Worm (Caenorhabditis elegans) whole organism, L1 larva: ENCODE data around the gene syf-2.

ENCODE experiments used
- C04F5.9 ChIP-seq: sonication (generic microtip); optimal IDR thresholded peaks from 2 replicates; lab custom pipeline; 2016; ENCODE audit warnings: missing genetic modification characterization, missing compliant biosample characterization
- C16A3.4 ChIP-seq: fragments of 150-350 bp; optimal IDR thresholded peaks from 2 replicates; lab custom pipeline; 2014; ENCODE audit warnings: missing biosample characterization, missing genetic modification characterization
- C34B4.2 ChIP-seq: sonication (generic microtip); optimal IDR thresholded peaks from 2 replicates; lab custom pipeline; 2017; ENCODE audit warnings: mild to moderate bottlenecking, missing genetic modification characterization, missing compliant biosample characterization
- Y116A8C.19 ChIP-seq: sonication (generic microtip); optimal IDR thresholded peaks from 2 replicates; lab custom pipeline; 2016; ENCODE audit warnings: missing compliant biosample characterization, missing genetic modification characterization, borderline replicate concordance
- aha-1 ChIP-seq: fragments of 150-350 bp; optimal IDR thresholded peaks from 2 replicates; lab custom pipeline; 2014; ENCODE audit warnings: missing biosample characterization, missing genetic modification characterization
- aly-2 ChIP-seq: fragments of 150-350 bp; optimal IDR thresholded peaks from 2 replicates; lab custom pipeline; 2014; ENCODE audit warnings: missing biosample characterization, missing genetic modification characterization
- ama-1 ChIP-seq: fragments of 150-350 bp; optimal IDR thresholded peaks from 2 replicates; lab custom pipeline; 2014
- blmp-1 ChIP-seq: fragments of 150-350 bp; optimal IDR thresholded peaks from 2 replicates; lab custom pipeline; 2014; ENCODE audit warnings: missing biosample characterization, missing genetic modification characterization
- ceh-8 ChIP-seq: fragments of 200-800 bp; sonication (Bioruptor generic); optimal IDR thresholded peaks from 2 replicates; lab custom pipeline; 2018; ENCODE audit warnings: mild to moderate bottlenecking, missing genetic modification characterization, moderate library complexity, missing compliant biosample characterization
- ceh-82 ChIP-seq, 3 experiments: fragments of 150-350 bp in 1 of 3; sonication (generic microtip) in 2 of 3; optimal IDR thresholded peaks; 2 replicates each; lab custom pipeline; 2014 to 2017; ENCODE audit warnings: missing biosample characterization in 3 of 3, missing genetic modification characterization in 3 of 3
- ceh-88 ChIP-seq: fragments of 200-800 bp; sonication (Bioruptor generic); IDR thresholded peaks from 2 replicates; pipeline ENCODE4 v1.3.6; 2022; ENCODE audit warnings: missing genetic modification characterization, missing compliant biosample characterization
- ceh-90 ChIP-seq: sonication (generic microtip); optimal IDR thresholded peaks from 2 replicates; lab custom pipeline; 2016; ENCODE audit warnings: missing genetic modification characterization, missing compliant biosample characterization
- dpl-1 ChIP-seq, 3 experiments: fragments of 150-350 bp in 2 of 3; sonication (generic microtip) in 1 of 3; optimal IDR thresholded peaks; 2 replicates each; lab custom pipeline; 2014 to 2017; ENCODE audit warnings: missing biosample characterization in 3 of 3, missing genetic modification characterization in 3 of 3, missing genetic modification reagents in 3 of 3
- dsc-1 ChIP-seq: sonication (generic microtip); optimal IDR thresholded peaks from 2 replicates; lab custom pipeline; 2016; ENCODE audit warnings: mild to moderate bottlenecking, missing genetic modification characterization, missing compliant biosample characterization
- efl-3 ChIP-seq: fragments of 200-800 bp; sonication (Bioruptor generic); optimal IDR thresholded peaks from 2 replicates; lab custom pipeline; 2018; ENCODE audit warnings: mild to moderate bottlenecking, missing genetic modification characterization, missing compliant biosample characterization
- egl-13 ChIP-seq: sonication (generic microtip); optimal IDR thresholded peaks from 2 replicates; lab custom pipeline; 2016; ENCODE audit warnings: missing genotype, missing genetic modification reagents, missing genetic modification characterization, missing compliant biosample characterization
- elt-2 ChIP-seq: sonication (generic microtip); optimal IDR thresholded peaks from 2 replicates; lab custom pipeline; 2016; ENCODE audit warnings: missing genetic modification characterization, mild to moderate bottlenecking, inconsistent platforms, missing compliant biosample characterization, missing genetic modification reagents
- fkh-8 ChIP-seq: sonication (generic microtip); optimal IDR thresholded peaks from 2 replicates; lab custom pipeline; 2016; ENCODE audit warnings: mild to moderate bottlenecking, missing genetic modification characterization, missing compliant biosample characterization
- grh-1 ChIP-seq: fragments of 200-800 bp; sonication (Bioruptor generic); IDR thresholded peaks from 2 replicates; pipeline ENCODE4 v1.3.6; 2022; ENCODE audit warnings: missing genetic modification reagents, missing genetic modification characterization, missing compliant biosample characterization
- hlh-4 ChIP-seq: sonication (generic microtip); optimal IDR thresholded peaks from 2 replicates; lab custom pipeline; 2016; ENCODE audit warnings: mild to moderate bottlenecking, missing genetic modification characterization, missing compliant biosample characterization
- hpl-2 ChIP-seq: fragments of 150-350 bp; optimal IDR thresholded peaks from 2 replicates; lab custom pipeline; 2014; ENCODE audit warnings: missing biosample characterization, missing genetic modification reagents, missing genetic modification characterization
- irx-1 ChIP-seq: sonication (generic microtip); optimal IDR thresholded peaks from 2 replicates; lab custom pipeline; 2016; ENCODE audit warnings: missing genetic modification characterization, missing compliant biosample characterization
- isw-1 ChIP-seq: fragments of 200-800 bp; sonication (Bioruptor generic); IDR thresholded peaks from 2 replicates; pipeline ENCODE4 v1.3.6; 2022; ENCODE audit warnings: missing genetic modification characterization, missing compliant biosample characterization
- jun-1 ChIP-seq: fragments of 150-350 bp; optimal IDR thresholded peaks from 2 replicates; lab custom pipeline; 2014; ENCODE audit warnings: missing biosample characterization, missing genetic modification reagents, missing genetic modification characterization
- lin-35 ChIP-seq, 2 experiments: fragments of 150-350 bp; optimal IDR thresholded peaks; 2 replicates each; lab custom pipeline; 2014; ENCODE audit warnings: missing biosample characterization in 2 of 2, missing genetic modification characterization in 2 of 2, missing genetic modification reagents in 2 of 2
- lin-39 ChIP-seq: fragments of 150-350 bp; optimal IDR thresholded peaks from 2 replicates; lab custom pipeline; 2014; ENCODE audit warnings: missing biosample characterization, missing genetic modification reagents, missing genetic modification characterization
- lir-3 ChIP-seq: sonication (generic microtip); optimal IDR thresholded peaks from 2 replicates; lab custom pipeline; 2016; ENCODE audit warnings: mild to moderate bottlenecking, missing genetic modification characterization, moderate library complexity, missing compliant biosample characterization; ENCODE audit not compliant: poor library complexity
- lsy-2 ChIP-seq, 2 experiments: fragments of 150-350 bp; optimal IDR thresholded peaks; 2 replicates each; lab custom pipeline; 2014; ENCODE audit warnings: missing biosample characterization in 2 of 2, missing genetic modification characterization in 2 of 2
- mab-9 ChIP-seq: fragments of 200-800 bp; sonication (Bioruptor generic); IDR thresholded peaks from 2 replicates; pipeline ENCODE4 v1.3.6; 2022; ENCODE audit warnings: missing genetic modification reagents, missing genetic modification characterization, missing compliant biosample characterization
- mef-2 ChIP-seq: fragments of 150-350 bp; optimal IDR thresholded peaks from 2 replicates; lab custom pipeline; 2014; ENCODE audit warnings: missing biosample characterization, missing genetic modification characterization
- mep-1 ChIP-seq: fragments of 150-350 bp; optimal IDR thresholded peaks from 2 replicates; lab custom pipeline; 2014; ENCODE audit warnings: missing biosample characterization, missing genetic modification characterization
- nhr-11 ChIP-seq: fragments of 150-350 bp; optimal IDR thresholded peaks from 2 replicates; lab custom pipeline; 2014; ENCODE audit warnings: missing biosample characterization, missing genetic modification characterization
- nhr-12 ChIP-seq: sonication (generic microtip); optimal IDR thresholded peaks from 2 replicates; lab custom pipeline; 2017; ENCODE audit warnings: missing biosample characterization, missing genetic modification characterization
- nhr-19 ChIP-seq: fragments of 200-800 bp; sonication (Bioruptor generic); conservative IDR thresholded peaks from 2 replicates; pipeline ENCODE4 v1.3.6; 2022; ENCODE audit warnings: missing genetic modification characterization, missing compliant biosample characterization
- nhr-47 ChIP-seq: sonication (generic microtip); optimal IDR thresholded peaks from 2 replicates; lab custom pipeline; 2016; ENCODE audit warnings: mild to moderate bottlenecking, missing genetic modification characterization, moderate library complexity, missing compliant biosample characterization
- nhr-77 ChIP-seq: fragments of 150-350 bp; optimal IDR thresholded peaks from 2 replicates; lab custom pipeline; 2014; ENCODE audit warnings: missing biosample characterization, missing genetic modification characterization
- nhr-85 ChIP-seq: sonication (generic microtip); peaks from one replicate; lab custom pipeline; 2016; ENCODE audit warnings: missing genetic modification characterization, inconsistent platforms, missing compliant biosample characterization
- nhr-90 ChIP-seq: sonication (generic microtip); optimal IDR thresholded peaks from 2 replicates; lab custom pipeline; 2016; ENCODE audit warnings: mild to moderate bottlenecking, missing genetic modification characterization, missing compliant biosample characterization; ENCODE audit not compliant: poor library complexity
- pag-3 ChIP-seq: sonication (generic microtip); optimal IDR thresholded peaks from 2 replicates; lab custom pipeline; 2017; ENCODE audit warnings: missing genetic modification characterization, mild to moderate bottlenecking, missing compliant biosample characterization, antibody characterized with exemption, borderline replicate concordance; ENCODE audit not compliant: insufficient read depth
- pax-3 ChIP-seq: fragments of 200-800 bp; sonication (Bioruptor generic); optimal IDR thresholded peaks from 2 replicates; lab custom pipeline; 2018; ENCODE audit warnings: mild to moderate bottlenecking, missing genetic modification characterization, moderate library complexity, missing compliant biosample characterization
- pqm-1 ChIP-seq: sonication (generic microtip); optimal IDR thresholded peaks from 3 replicates; lab custom pipeline; 2017; ENCODE audit warnings: missing biosample characterization, missing genetic modification characterization
- snpc-4 ChIP-seq: fragments of 150-350 bp; optimal IDR thresholded peaks from 2 replicates; lab custom pipeline; 2014; ENCODE audit warnings: missing biosample characterization, missing genetic modification characterization
- snu-23 ChIP-seq: sonication (generic microtip); optimal IDR thresholded peaks from 2 replicates; lab custom pipeline; 2016; ENCODE audit warnings: missing genetic modification characterization, missing compliant biosample characterization
- tlp-1 ChIP-seq: fragments of 150-350 bp; optimal IDR thresholded peaks from 2 replicates; lab custom pipeline; 2014; ENCODE audit warnings: missing biosample characterization, missing genetic modification characterization
- unc-62 ChIP-seq: fragments of 150-350 bp; optimal IDR thresholded peaks from 2 replicates; lab custom pipeline; 2014; ENCODE audit warnings: missing biosample characterization, missing genetic modification reagents, missing genetic modification characterization
- unc-86 ChIP-seq: sonication (generic microtip); optimal IDR thresholded peaks from 2 replicates; lab custom pipeline; 2016; ENCODE audit warnings: missing genetic modification characterization, missing compliant biosample characterization
- unc-98 ChIP-seq: fragments of 200-800 bp; sonication (Bioruptor generic); IDR thresholded peaks from 2 replicates; pipeline ENCODE4 v1.3.6; 2022; ENCODE audit warnings: missing genetic modification characterization, missing compliant biosample characterization
- vab-15 ChIP-seq: sonication (generic microtip); optimal IDR thresholded peaks from 2 replicates; lab custom pipeline; 2017; ENCODE audit warnings: missing genotype, mild to moderate bottlenecking, missing genetic modification characterization, missing compliant biosample characterization
- xbp-1 ChIP-seq: sonication (generic microtip); optimal IDR thresholded peaks from 2 replicates; lab custom pipeline; 2016; ENCODE audit warnings: missing genetic modification characterization, missing compliant biosample characterization
- zag-1 ChIP-seq: fragments of 150-350 bp; optimal IDR thresholded peaks from 2 replicates; lab custom pipeline; 2014; ENCODE audit warnings: missing biosample characterization, missing genetic modification characterization
- zip-4 ChIP-seq: fragments of 200-800 bp; sonication (Bioruptor generic); optimal IDR thresholded peaks from 2 replicates; lab custom pipeline; 2018; ENCODE audit warnings: mild to moderate bottlenecking, missing genetic modification characterization, moderate library complexity, missing compliant biosample characterization
- ztf-4 ChIP-seq: fragments of 150-350 bp; optimal IDR thresholded peaks from 2 replicates; lab custom pipeline; 2014; ENCODE audit warnings: missing biosample characterization, missing genetic modification characterization

syf-2 gene

ce11 chrIII:7162065-7162762 is at the start of gene syf-2, which contains the start of gene K04G7.1:
TSS of gene syf-2 (minus strand) at chrIII:7162115.
TSS of gene K04G7.1 (plus strand) at chrIII:7162712.
- peak; percentile 8 for TF ChIP-seq aly-2 (tag; lab: Kevin White, UChicago)
- no peak for TF ChIP-seq nhr-12 (tag; lab: Kevin White, UChicago)
- peak; percentile 72; the same call in 1 of the 2 replicates for TF ChIP-seq ceh-88 (GFP tag; lab: Robert Waterston, UW)
- TF ChIP-seq ama-1 (lab: Kevin White, UChicago) = peak; percentile 56
- peak; percentile 91 for TF ChIP-seq xbp-1 (tag; lab: Kevin White, UChicago)
- peak; percentile 86 for TF ChIP-seq jun-1 (tag; lab: Kevin White, UChicago)
- no peak for TF ChIP-seq ceh-90 (tag; lab: Kevin White, UChicago)
- TF ChIP-seq ztf-4 (tag; lab: Kevin White, UChicago) = peak; percentile 77
- no peak for TF ChIP-seq Y116A8C.19 (tag; lab: Kevin White, UChicago)
- TF ChIP-seq lin-35 (GFP tag; optimal IDR thresholded peaks at IDR 0.05; lab: Kevin White, UChicago) = peak; percentile 93 to 96
- peak; percentile 61; the same call in 1 of the 2 replicates for TF ChIP-seq mab-9 (GFP tag; lab: Robert Waterston, UW)
- TF ChIP-seq hpl-2 (GFP tag; lab: Kevin White, UChicago) = peak; percentile 52
- peak; percentile 62 for TF ChIP-seq lir-3
- peak; percentile 45 for TF ChIP-seq elt-2 (tag; lab: Kevin White, UChicago)
- no peak for TF ChIP-seq pag-3 (tag; lab: Kevin White, UChicago)
- peak; percentile 60 for TF ChIP-seq zip-4 (GFP tag; lab: Kevin White, UChicago)
- no peak for TF ChIP-seq C34B4.2 (tag; lab: Kevin White, UChicago)
- peak; percentile 62 for TF ChIP-seq mef-2 (tag; lab: Kevin White, UChicago)
- TF ChIP-seq nhr-85 (tag; lab: Kevin White, UChicago) = peak; percentile 97
- peak; percentile 82 for TF ChIP-seq blmp-1 (tag; lab: Kevin White, UChicago)
- peak; percentile 89 for TF ChIP-seq nhr-77
- peak; percentile 80 for TF ChIP-seq nhr-90
- peak; percentile 95 for TF ChIP-seq fkh-8 (tag; lab: Kevin White, UChicago)
- TF ChIP-seq lsy-2 (tag; optimal IDR thresholded peaks at IDR 0.05; lab: Kevin White, UChicago) = peak; percentile 95
- no peak for TF ChIP-seq unc-98 (GFP tag; lab: Robert Waterston, UW)
- peak; percentile 85 for TF ChIP-seq egl-13 (tag; lab: Kevin White, UChicago)
- no peak for TF ChIP-seq tlp-1 (tag; lab: Kevin White, UChicago)
- TF ChIP-seq aha-1 (tag; lab: Kevin White, UChicago) = peak; percentile 72
- TF ChIP-seq ceh-8 (GFP tag; lab: Kevin White, UChicago) = peak; percentile 46
- peak; percentile 90 for TF ChIP-seq nhr-19 (GFP tag; lab: Robert Waterston, UW)
- TF ChIP-seq ceh-82 (tag; optimal IDR thresholded peaks at IDR 0.05; lab: Kevin White, UChicago) = peak; percentile 55 to 96 (median 67)
- TF ChIP-seq grh-1 = peak; percentile 80
- TF ChIP-seq C04F5.9 = peak; percentile 64
- TF ChIP-seq lin-39 = peak; percentile 76
- peak; percentile 92 for TF ChIP-seq snu-23 (GFP tag; lab: Kevin White, UChicago)
- peak; percentile 90 for TF ChIP-seq nhr-47 (tag; lab: Kevin White, UChicago)
- TF ChIP-seq isw-1 (GFP tag; lab: Robert Waterston, UW) = peak; percentile 90
- peak; percentile 80 for TF ChIP-seq dsc-1 (tag; lab: Kevin White, UChicago)
- TF ChIP-seq unc-86 (tag; lab: Kevin White, UChicago) = peak; percentile 85
- TF ChIP-seq unc-62 (GFP tag; lab: Kevin White, UChicago) = no peak
- TF ChIP-seq zag-1 (tag; lab: Kevin White, UChicago) = peak; percentile 20
- TF ChIP-seq snpc-4 = peak; percentile 82
- no peak for TF ChIP-seq hlh-4 (tag; lab: Kevin White, UChicago)
- peak; percentile 86 for TF ChIP-seq mep-1 (tag; lab: Kevin White, UChicago)
- TF ChIP-seq nhr-11 (tag; lab: Kevin White, UChicago) = peak; percentile 70
- TF ChIP-seq pax-3 (tag; lab: Kevin White, UChicago) = peak; percentile 82
- peak; percentile 90 to 94 (median 91) for TF ChIP-seq dpl-1 (GFP tag; optimal IDR thresholded peaks at IDR 0.05; lab: Kevin White, UChicago)
- no peak for TF ChIP-seq pqm-1
- TF ChIP-seq C16A3.4 (tag; lab: Kevin White, UChicago) = peak; percentile 93
- peak; percentile 70 for TF ChIP-seq irx-1 (tag; lab: Kevin White, UChicago)
- no peak for TF ChIP-seq vab-15 (tag; lab: Kevin White, UChicago)
- TF ChIP-seq efl-3 (GFP tag; lab: Kevin White, UChicago) = no peak
